Fruit fly (Drosophila melanogaster) whole organism, embryonic: ENCODE results near the gene asl.

Source experiments
- CG10147 ChIP-seq: fragments of 200-800 bp; sonication (Bioruptor generic); optimal IDR thresholded peaks from 2 replicates; lab custom pipeline; 2019; ENCODE audit warnings: missing biosample characterization, mild to moderate bottlenecking, missing genetic modification characterization, moderate library complexity
- CG10366 ChIP-seq: fragments of 200-800 bp; sonication (Bioruptor generic); IDR thresholded peaks from 2 replicates; pipeline ENCODE4 v1.3.6; 2022; ENCODE audit warnings: missing biosample characterization, missing genetic modification characterization
- CG10654 ChIP-seq: fragments of 200-800 bp; sonication (Bioruptor generic); optimal IDR thresholded peaks from 2 replicates; lab custom pipeline; 2016; ENCODE audit warnings: missing biosample characterization, missing genetic modification characterization
- CG13775 ChIP-seq: fragments of 200-800 bp; sonication (Bioruptor generic); optimal IDR thresholded peaks from 3 replicates; lab custom pipeline; 2017; ENCODE audit warnings: missing biosample characterization, mild to moderate bottlenecking, missing genetic modification characterization
- CG14710 ChIP-seq: fragments of 200-800 bp; sonication (Bioruptor generic); optimal IDR thresholded peaks from 3 replicates; lab custom pipeline; 2019; ENCODE audit warnings: missing biosample characterization, mild to moderate bottlenecking, missing genetic modification characterization, moderate library complexity
- CG15514 ChIP-seq: fragments of 200-800 bp; sonication (Bioruptor generic); optimal IDR thresholded peaks from 3 replicates; lab custom pipeline; 2017; ENCODE audit warnings: missing biosample characterization, missing genetic modification characterization, mild to moderate bottlenecking, moderate library complexity, missing genetic modification reagents
- CG15601 ChIP-seq: fragments of 200-800 bp; sonication (Bioruptor generic); optimal IDR thresholded peaks from 3 replicates; lab custom pipeline; 2019; ENCODE audit warnings: missing biosample characterization, mild to moderate bottlenecking, missing genetic modification characterization, moderate library complexity
- CG1647 ChIP-seq: fragments of 200-800 bp; sonication (Bioruptor generic); optimal IDR thresholded peaks from 3 replicates; lab custom pipeline; 2016; ENCODE audit warnings: missing biosample characterization, missing genetic modification characterization
- CG17361 ChIP-seq: fragments of 200-800 bp; sonication (Bioruptor generic); IDR thresholded peaks from 3 replicates; pipeline ENCODE4 v1.3.6; 2022; ENCODE audit warnings: missing biosample characterization, missing genetic modification characterization
- CG1792 ChIP-seq: fragments of 200-800 bp; sonication (Bioruptor generic); optimal IDR thresholded peaks from 2 replicates; lab custom pipeline; 2016; ENCODE audit warnings: missing biosample characterization, missing genetic modification characterization
- CG2129 ChIP-seq: fragments of 200-800 bp; sonication (Bioruptor generic); IDR thresholded peaks from 2 replicates; pipeline ENCODE4 v1.3.6; 2022; ENCODE audit warnings: missing biosample characterization, missing genetic modification characterization; ENCODE audit not compliant: partially characterized antibody
- CG2712 ChIP-seq: fragments of 200-800 bp; optimal IDR thresholded peaks from 3 replicates; lab custom pipeline; 2019; ENCODE audit warnings: missing biosample characterization, mild to moderate bottlenecking, missing genetic modification characterization, moderate library complexity
- CG3995 ChIP-seq: fragments of 200-800 bp; sonication (Bioruptor generic); optimal IDR thresholded peaks from 3 replicates; lab custom pipeline; 2016; ENCODE audit warnings: missing biosample characterization, missing genetic modification characterization
- CG4328 ChIP-seq: fragments of 200-800 bp; sonication (Bioruptor generic); optimal IDR thresholded peaks from 3 replicates; lab custom pipeline; 2017; ENCODE audit warnings: missing biosample characterization, missing genetic modification reagents, missing genetic modification characterization
- CG6689 ChIP-seq: fragments of 200-800 bp; sonication (Bioruptor generic); IDR thresholded peaks from 2 replicates; pipeline ENCODE4 v1.3.6; 2022; ENCODE audit warnings: missing biosample characterization, missing genetic modification characterization
- CG6791 ChIP-seq: fragments of 200-800 bp; sonication (Bioruptor generic); IDR thresholded peaks from 3 replicates; pipeline ENCODE4 v1.3.6; 2022; ENCODE audit warnings: missing biosample characterization, missing genetic modification characterization; ENCODE audit not compliant: partially characterized antibody
- CG7271 ChIP-seq: fragments of 200-800 bp; sonication (Bioruptor generic); optimal IDR thresholded peaks from 2 replicates; lab custom pipeline; 2018; ENCODE audit warnings: missing biosample characterization, mild to moderate bottlenecking, missing genetic modification characterization, moderate library complexity
- CG8290 ChIP-seq, 3 experiments: fragments of 200-800 bp; sonication (Bioruptor generic); optimal IDR thresholded peaks; 2 replicates each; lab custom pipeline; 2016 to 2019; ENCODE audit warnings: missing biosample characterization in 3 of 3, missing genetic modification characterization in 3 of 3, mild to moderate bottlenecking in 2 of 3, moderate library complexity in 1 of 3
- Dek ChIP-seq: fragments of 200-800 bp; sonication (Bioruptor generic); optimal IDR thresholded peaks from 3 replicates; lab custom pipeline; 2019; ENCODE audit warnings: missing biosample characterization, mild to moderate bottlenecking, missing genetic modification characterization, moderate library complexity
- E2f2 ChIP-seq: fragments of 200-800 bp; sonication (Bioruptor generic); IDR thresholded peaks from 2 replicates; pipeline ENCODE4 v1.3.6; 2022; ENCODE audit warnings: missing biosample characterization, missing genetic modification characterization
- Elba2 ChIP-seq: fragments of 200-800 bp; sonication (Bioruptor generic); optimal IDR thresholded peaks from 3 replicates; lab custom pipeline; 2016; ENCODE audit warnings: missing biosample characterization, missing genetic modification characterization
- Lhr ChIP-seq: fragments of 200-800 bp; sonication (Bioruptor generic); optimal IDR thresholded peaks from 3 replicates; lab custom pipeline; 2017; ENCODE audit warnings: mild to moderate bottlenecking, missing biosample characterization, missing genetic modification reagents, missing genetic modification characterization
- MBD-R2 ChIP-seq: fragments of 200-800 bp; sonication (Bioruptor generic); IDR thresholded peaks from 2 replicates; pipeline ENCODE4 v1.3.6; 2022; ENCODE audit warnings: missing biosample characterization, missing genetic modification characterization
- Meics ChIP-seq: fragments of 200-800 bp; sonication (Bioruptor generic); optimal IDR thresholded peaks from 2 replicates; lab custom pipeline; 2017; ENCODE audit warnings: missing biosample characterization, mild to moderate bottlenecking, missing genetic modification characterization
- NfI ChIP-seq: fragments of 200-800 bp; sonication (Bioruptor generic); optimal IDR thresholded peaks from 3 replicates; lab custom pipeline; 2018; ENCODE audit warnings: missing biosample characterization, mild to moderate bottlenecking, missing genetic modification characterization, moderate library complexity
- Pdp1 ChIP-seq, 2 experiments: fragments of 200-800 bp; sonication (Bioruptor generic); optimal IDR thresholded peaks; 3 replicates each; lab custom pipeline; 2016; ENCODE audit warnings: missing biosample characterization in 2 of 2, missing genetic modification characterization in 2 of 2, mild to moderate bottlenecking in 1 of 2, moderate library complexity in 1 of 2
- Rx ChIP-seq: fragments of 200-800 bp; sonication (Bioruptor generic); IDR thresholded peaks from 2 replicates; pipeline ENCODE4 v1.3.6; 2022; ENCODE audit warnings: missing biosample characterization, missing genetic modification characterization
- Sin3A ChIP-seq: fragments of >200 bp; optimal IDR thresholded peaks from 2 replicates; lab custom pipeline; 2018
- amos ChIP-seq: fragments of 200-800 bp; sonication (Bioruptor generic); IDR thresholded peaks from 2 replicates; pipeline ENCODE4 v1.3.6; 2022; ENCODE audit warnings: missing biosample characterization, missing genetic modification characterization; ENCODE audit not compliant: partially characterized antibody
- ato ChIP-seq: fragments of 200-800 bp; sonication (Bioruptor generic); IDR thresholded peaks from 2 replicates; pipeline ENCODE4 v1.3.6; 2022; ENCODE audit warnings: missing biosample characterization, missing genetic modification characterization; ENCODE audit not compliant: partially characterized antibody
- bsh ChIP-seq, 2 experiments: fragments of 200-800 bp; sonication (Bioruptor generic); optimal IDR thresholded peaks; 2 replicates each; lab custom pipeline; 2017 to 2018; ENCODE audit warnings: mild to moderate bottlenecking in 2 of 2, missing biosample characterization in 2 of 2, missing genetic modification characterization in 2 of 2, moderate library complexity in 1 of 2
- dan ChIP-seq: fragments of 200-800 bp; sonication (Bioruptor generic); IDR thresholded peaks from 2 replicates; pipeline ENCODE4 v1.3.6; 2022; ENCODE audit warnings: missing biosample characterization, missing genetic modification characterization
- dpn ChIP-seq, 2 experiments: fragments of 200-800 bp; sonication (Bioruptor generic); optimal IDR thresholded peaks; 3 replicates each; lab custom pipeline; 2016; ENCODE audit warnings: missing biosample characterization in 2 of 2, missing genetic modification characterization in 2 of 2
- eve ChIP-seq, 2 experiments: fragments of >200 bp; optimal IDR thresholded peaks; 2 replicates each; lab custom pipeline; 2017; ENCODE audit warnings: missing biosample characterization in 2 of 2, missing genetic modification characterization in 2 of 2
- gfzf ChIP-seq: fragments of 200-800 bp; sonication (Bioruptor generic); optimal IDR thresholded peaks from 2 replicates; lab custom pipeline; 2016; ENCODE audit warnings: missing biosample characterization, mild to moderate bottlenecking, missing genetic modification characterization, moderate library complexity
- grau ChIP-seq: fragments of 200-800 bp; optimal IDR thresholded peaks from 3 replicates; lab custom pipeline; 2019; ENCODE audit warnings: missing biosample characterization, mild to moderate bottlenecking, missing genetic modification characterization, moderate library complexity
- hb ChIP-seq: fragments of 200-800 bp; sonication (Bioruptor generic); IDR thresholded peaks from 3 replicates; pipeline ENCODE4 v1.3.6; 2022; ENCODE audit warnings: missing biosample characterization, missing genetic modification characterization; ENCODE audit not compliant: partially characterized antibody
- nerfin-1 ChIP-seq: fragments of 200-800 bp; sonication (Bioruptor generic); optimal IDR thresholded peaks from 3 replicates; lab custom pipeline; 2019; ENCODE audit warnings: missing biosample characterization, mild to moderate bottlenecking, missing genetic modification characterization, moderate library complexity
- onecut ChIP-seq: fragments of 200-800 bp; sonication (Bioruptor generic); IDR thresholded peaks from 2 replicates; pipeline ENCODE4 v1.3.6; 2022; ENCODE audit warnings: missing biosample characterization, missing genetic modification characterization
- otp ChIP-seq: fragments of 200-800 bp; sonication (Bioruptor generic); IDR thresholded peaks from 3 replicates; pipeline ENCODE4, ENCODE4 v1.3.6; 2022; ENCODE audit warnings: missing biosample characterization, missing genetic modification characterization
- pzg ChIP-seq: fragments of 200-800 bp; sonication (Bioruptor generic); optimal IDR thresholded peaks from 3 replicates; lab custom pipeline; 2018; ENCODE audit warnings: missing biosample characterization, mild to moderate bottlenecking, missing genetic modification characterization, moderate library complexity
- sens ChIP-seq: fragments of 200-800 bp; sonication (Bioruptor generic); peaks from one replicate; lab custom pipeline; 2016; ENCODE audit warnings: missing biosample characterization, missing genetic modification characterization
- shn ChIP-seq: fragments of 200-800 bp; sonication (Bioruptor generic); optimal IDR thresholded peaks from 3 replicates; lab custom pipeline; 2016; ENCODE audit warnings: missing biosample characterization, missing genetic modification characterization
- tin ChIP-seq: fragments of 200-800 bp; sonication (Bioruptor generic); optimal IDR thresholded peaks from 3 replicates; lab custom pipeline; 2016; ENCODE audit warnings: missing biosample characterization, missing genetic modification characterization
- trem ChIP-seq: fragments of 200-800 bp; optimal IDR thresholded peaks from 3 replicates; lab custom pipeline; 2019; ENCODE audit warnings: missing biosample characterization, mild to moderate bottlenecking, missing genetic modification characterization, moderate library complexity
- tx ChIP-seq: fragments of 200-800 bp; sonication (Bioruptor generic); optimal IDR thresholded peaks from 2 replicates; lab custom pipeline; 2016; ENCODE audit warnings: missing biosample characterization, missing genetic modification characterization
- unc-4 ChIP-seq: fragments of 200-800 bp; sonication (Bioruptor generic); IDR thresholded peaks from 2 replicates; pipeline ENCODE4 v1.3.6; 2022; ENCODE audit warnings: missing biosample characterization, missing genetic modification characterization; ENCODE audit not compliant: partially characterized antibody
- vnd ChIP-seq: fragments of 200-800 bp; sonication (Bioruptor generic); IDR thresholded peaks from 3 replicates; pipeline ENCODE4 v1.3.6; 2022; ENCODE audit warnings: missing biosample characterization, missing genetic modification characterization; ENCODE audit not compliant: partially characterized antibody
- zfh2 ChIP-seq: fragments of 200-800 bp; sonication (Bioruptor generic); optimal IDR thresholded peaks from 2 replicates; lab custom pipeline; 2016; ENCODE audit warnings: missing biosample characterization, missing genetic modification characterization

The asl gene

dm6 chr3R:5613114-5613443 is 6.7 kb upstream of the asl start, which contains the start of gene Atu (continued):
- peak; percentile 38 for TF ChIP-seq zfh2
- peak; percentile 54 for TF ChIP-seq shn
- TF ChIP-seq CG4328 (GFP tag; lab: Kevin White, UChicago) = peak; percentile 18
- peak; percentile 49 for TF ChIP-seq CG2712
- TF ChIP-seq gfzf = peak; percentile 27
- TF ChIP-seq tin (GFP tag; lab: Kevin White, UChicago) = peak; percentile 28
- TF ChIP-seq Pdp1 (GFP tag; optimal IDR thresholded peaks at IDR 0.05; lab: Kevin White, UChicago) = peak in 1 of 2 experiments; percentile 42
- peak; percentile 38 for TF ChIP-seq CG10147 (GFP tag; lab: Kevin White, UChicago)
- peak; percentile 84 for TF ChIP-seq CG6791 (GFP tag; lab: Robert Waterston, UW)
- peak; percentile 35 for TF ChIP-seq CG13775 (GFP tag; lab: Kevin White, UChicago)
- no peak for TF ChIP-seq Rx (GFP tag; lab: Robert Waterston, UW)
- TF ChIP-seq grau (tag; lab: Kevin White, UChicago) = peak; percentile 54
- TF ChIP-seq nerfin-1 = peak; percentile 18
- TF ChIP-seq tx = peak; percentile 12
- peak; percentile 88 for TF ChIP-seq sens (GFP tag; lab: Kevin White, UChicago)
- TF ChIP-seq CG15514 = peak; percentile 71
- peak; percentile 99 for TF ChIP-seq CG1792 (GFP tag; lab: Kevin White, UChicago)
- TF ChIP-seq CG7271 = no peak
- peak; percentile 92 for TF ChIP-seq Sin3A (lab: Kevin White, UChicago)
- TF ChIP-seq CG6689 (GFP tag; lab: Robert Waterston, UW) = no peak
- peak; percentile 94 for TF ChIP-seq unc-4 (GFP tag; lab: Robert Waterston, UW)
- TF ChIP-seq CG8290 (GFP tag; optimal IDR thresholded peaks at IDR 0.05; lab: Kevin White, UChicago) = no peak
- peak in 1 of 2 experiments; percentile 57 for TF ChIP-seq CG8290 (tag; optimal IDR thresholded peaks at IDR 0.05; lab: Kevin White, UChicago)
- TF ChIP-seq E2f2 (GFP tag; lab: Robert Waterston, UW) = peak; percentile 31; the same call in 1 of the 2 replicates
- TF ChIP-seq pzg (GFP tag; lab: Kevin White, UChicago) = peak; percentile 84
- TF ChIP-seq CG17361 (GFP tag; lab: Robert Waterston, UW) = peak; percentile 58; the same call in 2 of the 3 replicates
- TF ChIP-seq amos (GFP tag; lab: Robert Waterston, UW) = peak; percentile 87
- TF ChIP-seq Elba2 (GFP tag; lab: Kevin White, UChicago) = no peak
- peak in 1 of 2 experiments; percentile 16 for TF ChIP-seq dpn (GFP tag; optimal IDR thresholded peaks at IDR 0.05; lab: Kevin White, UChicago)
- TF ChIP-seq onecut (GFP tag; lab: Robert Waterston, UW) = peak; percentile 6; the same call in 1 of the 2 replicates
- no peak for TF ChIP-seq CG10366 (GFP tag; lab: Robert Waterston, UW)
- TF ChIP-seq otp (GFP tag; lab: Robert Waterston, UW) = no peak
- TF ChIP-seq CG10654 (GFP tag; lab: Kevin White, UChicago) = no peak
- peak; percentile 70 for TF ChIP-seq CG14710 (tag; lab: Kevin White, UChicago)
- peak; percentile 13 for TF ChIP-seq CG1647
- TF ChIP-seq NfI (GFP tag; lab: Kevin White, UChicago) = peak; percentile 27
- no peak for TF ChIP-seq eve (GFP tag; optimal IDR thresholded peaks at IDR 0.05; lab: Kevin White, UChicago)
- peak; percentile 89 for TF ChIP-seq CG2129
- peak; percentile 76 for TF ChIP-seq MBD-R2 (GFP tag; lab: Robert Waterston, UW)
- peak; percentile 13 for TF ChIP-seq Dek
- TF ChIP-seq Lhr = peak; percentile 11
- peak; percentile 73; the same call in 1 of the 2 replicates for TF ChIP-seq ato (GFP tag; lab: Robert Waterston, UW)
- TF ChIP-seq Meics (GFP tag; lab: Kevin White, UChicago) = peak; percentile 10
- TF ChIP-seq CG3995 = peak; percentile 80
- peak in 1 of 2 experiments; percentile 1 for TF ChIP-seq bsh (GFP tag; optimal IDR thresholded peaks at IDR 0.05; lab: Kevin White, UChicago)
- TF ChIP-seq dan = no peak
- TF ChIP-seq trem (tag; lab: Kevin White, UChicago) = peak; percentile 94
- peak; percentile 86 for TF ChIP-seq vnd (GFP tag; lab: Robert Waterston, UW)
- peak; percentile 28 for TF ChIP-seq CG15601 (tag; lab: Kevin White, UChicago)
- TF ChIP-seq hb (GFP tag; lab: Robert Waterston, UW) = peak; percentile 94
